Worm (Caenorhabditis elegans): ENCODE data around the gene T08D10.4.

T08D10.4 gene

ce11 chrX:11953229-11953628 lies at the start of gene T08D10.4:
Gene T08D10.4, minus strand, starts transcription at chrX:11953329.
- TF ChIP-seq unc-55 (GFP tag; optimal IDR thresholded peaks at IDR 0.05) (no peak), hlh-8 (tag; optimal IDR thresholded peaks at IDR 0.05) (no peak), Y22D7AL.16 (tag; optimal IDR thresholded peaks at IDR 0.05) (no peak), elt-4 (tag; optimal IDR thresholded peaks at IDR 0.05) (no peak), ceh-34 (tag; optimal IDR thresholded peaks at IDR 0.05) (no peak), unc-86 (tag; optimal IDR thresholded peaks at IDR 0.05) (no peak), hlh-13 (GFP tag; optimal IDR thresholded peaks at IDR 0.05) (no peak), ztf-16 (tag; optimal IDR thresholded peaks at IDR 0.05) (no peak), nfya-1 (tag; optimal IDR thresholded peaks at IDR 0.05) (no peak), pax-1 (tag; optimal IDR thresholded peaks at IDR 0.05) (no peak), sdc-2 (tag; optimal IDR thresholded peaks at IDR 0.05) (no peak), sox-2 (GFP tag; IDR thresholded peaks at IDR 0.05) (no peak), pros-1 (tag; optimal IDR thresholded peaks at IDR 0.05) (no peak)

- TF ChIP-seq T23F11.4 (GFP tag; optimal IDR thresholded peaks at IDR 0.05) (no peak), C38D4.7 (GFP tag; optimal IDR thresholded peaks at IDR 0.05) (no peak), hlh-30 (tag; optimal IDR thresholded peaks at IDR 0.05; ENCODE audit: insufficient read depth) (no peak), madf-2 (tag; optimal IDR thresholded peaks at IDR 0.05) (no peak), fkh-6 (tag; optimal IDR thresholded peaks at IDR 0.05) (no peak), pax-1 (tag; optimal IDR thresholded peaks at IDR 0.05) (no peak), ceh-31 (tag; optimal IDR thresholded peaks at IDR 0.05) (no peak), fax-1 (tag; optimal IDR thresholded peaks at IDR 0.05) (no peak), ama-1 (optimal IDR thresholded peaks at IDR 0.05) (no peak), ceh-48 (tag; optimal IDR thresholded peaks at IDR 0.05) (no peak), ceh-24 (tag; optimal IDR thresholded peaks at IDR 0.05) (no peak), ceh-9 (tag; optimal IDR thresholded peaks at IDR 0.05) (no peak), ref-2 (tag; optimal IDR thresholded peaks at IDR 0.05) (no peak)
Measured at ce11 chrX:12001600-12001999, 48.5 kb upstream of the T08D10.4 start.

- TF ChIP-seq ama-1 (optimal IDR thresholded peaks at IDR 0.05), result no peak
- no peak for TF ChIP-seq dmd-4 (tag; optimal IDR thresholded peaks at IDR 0.05; ENCODE audit: borderline replicate concordance)
- TF ChIP-seq ztf-16 (tag; optimal IDR thresholded peaks at IDR 0.05), result no peak
- TF ChIP-seq dve-1 (tag; optimal IDR thresholded peaks at IDR 0.05), result no peak
- no peak for TF ChIP-seq tbx-7 (tag; optimal IDR thresholded peaks at IDR 0.05)
- TF ChIP-seq zip-5 (tag; optimal IDR thresholded peaks at IDR 0.05), result no peak
- TF ChIP-seq mec-3 (tag; optimal IDR thresholded peaks at IDR 0.05; ENCODE audit: borderline replicate concordance), result no peak
- no peak for TF ChIP-seq sox-2 (GFP tag; IDR thresholded peaks at IDR 0.05)
Measured at ce11 chrX:11999573-11999972, 46.4 kb upstream of the T08D10.4 start.

ce11 chrX:11996606-11997005 lies 43.5 kb upstream of the T08D10.4 start:
- TF ChIP-seq ceh-14 (tag; optimal IDR thresholded peaks at IDR 0.05) (no peak), pqm-1 (tag; optimal IDR thresholded peaks at IDR 0.05) (no peak), T23F11.4 (GFP tag; optimal IDR thresholded peaks at IDR 0.05) (no peak), pha-2 (tag; optimal IDR thresholded peaks at IDR 0.05) (no peak), ceh-45 (GFP tag; IDR thresholded peaks at IDR 0.05) (no peak), unc-86 (tag; optimal IDR thresholded peaks at IDR 0.05) (no peak), ref-2 (tag; optimal IDR thresholded peaks at IDR 0.05) (no peak), gmeb-2 (tag; optimal IDR thresholded peaks at IDR 0.05) (no peak), ceh-31 (tag; optimal IDR thresholded peaks at IDR 0.05) (no peak), Y22D7AL.16 (tag; optimal IDR thresholded peaks at IDR 0.05) (no peak), lim-6 (tag; optimal IDR thresholded peaks at IDR 0.05) (no peak), K02D7.2 (tag; optimal IDR thresholded peaks at IDR 0.05) (no peak), pag-3 (tag; optimal IDR thresholded peaks at IDR 0.05; ENCODE audit: borderline replicate concordance) (no peak), ttx-3 (tag; optimal IDR thresholded peaks at IDR 0.05) (no peak), nhr-232 (tag; optimal IDR thresholded peaks at IDR 0.05) (no peak), odd-2 (tag; optimal IDR thresholded peaks at IDR 0.05) (no peak)

Data from whole organism, late embryonic.